Fruit fly (Drosophila melanogaster) whole organism, embryonic: ENCODE results near the gene Mzt1.

Experiments used
- Atf-2 ChIP-seq: fragments of 200-800 bp; sonication (Bioruptor generic); optimal IDR thresholded peaks from 2 replicates; lab custom pipeline; 2016; ENCODE audit warnings: missing biosample characterization, missing genetic modification characterization
- Atf6 ChIP-seq: fragments of 200-800 bp; sonication (Bioruptor generic); IDR thresholded peaks from 2 replicates; pipeline ENCODE4 v1.3.6; 2022; ENCODE audit warnings: missing biosample characterization, missing genetic modification characterization
- B-H2 ChIP-seq: fragments of 200-800 bp; sonication (Bioruptor generic); optimal IDR thresholded peaks from 2 replicates; lab custom pipeline; 2018; ENCODE audit warnings: missing biosample characterization, mild to moderate bottlenecking, missing genetic modification characterization
- Bgb ChIP-seq: fragments of 200-800 bp; sonication (Bioruptor generic); IDR thresholded peaks from 2 replicates; pipeline ENCODE4 v1.3.6; 2022; ENCODE audit warnings: missing biosample characterization, missing genetic modification characterization; ENCODE audit not compliant: partially characterized antibody
- CG10543 ChIP-seq: fragments of 200-800 bp; sonication (Bioruptor generic); optimal IDR thresholded peaks from 3 replicates; lab custom pipeline; 2017; ENCODE audit warnings: missing biosample characterization, mild to moderate bottlenecking, missing genetic modification characterization, moderate library complexity
- CG11085 ChIP-seq: fragments of 200-800 bp; sonication (Bioruptor generic); IDR thresholded peaks from 2 replicates; pipeline ENCODE4 v1.3.6; 2022; ENCODE audit warnings: missing biosample characterization, missing genetic modification characterization
- CG11247 ChIP-seq: fragments of 200-800 bp; sonication (Bioruptor generic); IDR thresholded peaks from 2 replicates; pipeline ENCODE4 v1.3.6; 2022; ENCODE audit warnings: missing biosample characterization, missing genetic modification characterization
- CG11504 ChIP-seq: fragments of 200-800 bp; sonication (Bioruptor generic); optimal IDR thresholded peaks from 3 replicates; lab custom pipeline; 2019; ENCODE audit warnings: missing biosample characterization, mild to moderate bottlenecking, missing genetic modification characterization, moderate library complexity
- CG12219 ChIP-seq: fragments of 200-800 bp; sonication (Bioruptor generic); optimal IDR thresholded peaks from 3 replicates; lab custom pipeline; 2018; ENCODE audit warnings: missing biosample characterization, mild to moderate bottlenecking, missing genetic modification characterization
- CG13287 ChIP-seq: fragments of 200-800 bp; sonication (Bioruptor generic); IDR thresholded peaks from 2 replicates; pipeline ENCODE4 v1.3.6; 2022; ENCODE audit warnings: missing biosample characterization, missing genetic modification characterization; ENCODE audit not compliant: partially characterized antibody
- CG15269 ChIP-seq: fragments of 200-800 bp; sonication (Bioruptor generic); optimal IDR thresholded peaks from 2 replicates; lab custom pipeline; 2018; ENCODE audit warnings: missing biosample characterization, mild to moderate bottlenecking, missing genetic modification characterization, moderate library complexity
- CG1603 ChIP-seq: fragments of 200-800 bp; sonication (Bioruptor generic); optimal IDR thresholded peaks from 2 replicates; lab custom pipeline; 2019; ENCODE audit warnings: missing biosample characterization, mild to moderate bottlenecking, missing genetic modification characterization, moderate library complexity
- CG17568 ChIP-seq: fragments of 200-800 bp; sonication (Bioruptor generic); optimal IDR thresholded peaks from 2 replicates; lab custom pipeline; 2018; ENCODE audit warnings: missing biosample characterization, mild to moderate bottlenecking, missing genetic modification characterization, moderate library complexity
- CG31224 ChIP-seq: fragments of 200-800 bp; sonication (Bioruptor generic); IDR thresholded peaks from 2 replicates; pipeline ENCODE4 v1.3.6; 2022; ENCODE audit warnings: missing biosample characterization, missing genetic modification characterization
- CG7928 ChIP-seq: fragments of 200-800 bp; sonication (Bioruptor generic); optimal IDR thresholded peaks from 2 replicates; lab custom pipeline; 2017; ENCODE audit warnings: missing biosample characterization, mild to moderate bottlenecking, missing genetic modification characterization
- CG7987 ChIP-seq: fragments of 200-800 bp; sonication (Bioruptor generic); optimal IDR thresholded peaks from 2 replicates; lab custom pipeline; 2018; ENCODE audit warnings: missing biosample characterization, mild to moderate bottlenecking, missing genetic modification characterization, moderate library complexity
- CG9437 ChIP-seq: fragments of 200-800 bp; sonication (Bioruptor generic); optimal IDR thresholded peaks from 2 replicates; lab custom pipeline; 2018; ENCODE audit warnings: missing biosample characterization, mild to moderate bottlenecking, missing genetic modification characterization
- D19B ChIP-seq: fragments of 200-800 bp; sonication (Bioruptor generic); optimal IDR thresholded peaks from 2 replicates; lab custom pipeline; 2017; ENCODE audit warnings: missing biosample characterization, mild to moderate bottlenecking, missing genetic modification characterization
- Dbx ChIP-seq: fragments of 200-800 bp; sonication (Bioruptor generic); IDR thresholded peaks from 3 replicates; pipeline ENCODE4 v1.3.6; 2022; ENCODE audit warnings: missing biosample characterization, missing genetic modification characterization
- Ets65A ChIP-seq: fragments of 200-800 bp; sonication (Bioruptor generic); peaks from one replicate; lab custom pipeline; 2016; ENCODE audit warnings: missing biosample characterization, missing genetic modification characterization
- Fer1 ChIP-seq: fragments of 200-800 bp; sonication (Bioruptor generic); optimal IDR thresholded peaks from 2 replicates; lab custom pipeline; 2017; ENCODE audit warnings: missing biosample characterization, mild to moderate bottlenecking, missing genetic modification characterization
- GATAe ChIP-seq: fragments of 200-800 bp; sonication (Bioruptor generic); conservative IDR thresholded peaks from 2 replicates; pipeline ENCODE4 v1.3.6; 2022; ENCODE audit warnings: missing biosample characterization, missing genetic modification characterization
- HLHmδ ChIP-seq: fragments of 200-800 bp; sonication (Bioruptor generic); optimal IDR thresholded peaks from 2 replicates; lab custom pipeline; 2018; ENCODE audit warnings: missing biosample characterization, mild to moderate bottlenecking, missing genetic modification characterization, moderate library complexity
- Hmr ChIP-seq: fragments of 200-800 bp; sonication (Bioruptor generic); optimal IDR thresholded peaks from 3 replicates; lab custom pipeline; 2017; ENCODE audit warnings: mild to moderate bottlenecking, missing biosample characterization, missing genetic modification reagents, missing genetic modification characterization
- Kr ChIP-seq: fragments of 200-800 bp; sonication (Bioruptor generic); optimal IDR thresholded peaks from 2 replicates; lab custom pipeline; 2017; ENCODE audit warnings: missing biosample characterization, mild to moderate bottlenecking, missing genetic modification characterization
- Mad ChIP-seq: fragments of 200-800 bp; sonication (Bioruptor generic); optimal IDR thresholded peaks from 2 replicates; lab custom pipeline; 2016; ENCODE audit warnings: missing biosample characterization, missing genetic modification characterization
- Max ChIP-seq: fragments of 200-800 bp; sonication (Bioruptor generic); optimal IDR thresholded peaks from 2 replicates; lab custom pipeline; 2016; ENCODE audit warnings: missing biosample characterization, mild to moderate bottlenecking, missing genetic modification characterization
- Meics ChIP-seq: fragments of 200-800 bp; sonication (Bioruptor generic); optimal IDR thresholded peaks from 2 replicates; lab custom pipeline; 2017; ENCODE audit warnings: missing biosample characterization, mild to moderate bottlenecking, missing genetic modification characterization
- Mrtf ChIP-seq: fragments of 200-800 bp; sonication (Bioruptor generic); IDR thresholded peaks from 3 replicates; pipeline ENCODE4 v1.3.6; 2022; ENCODE audit warnings: missing biosample characterization, missing genetic modification characterization
- NfI ChIP-seq: fragments of 200-800 bp; sonication (Bioruptor generic); optimal IDR thresholded peaks from 3 replicates; lab custom pipeline; 2018; ENCODE audit warnings: missing biosample characterization, mild to moderate bottlenecking, missing genetic modification characterization, moderate library complexity
- PHDP ChIP-seq: fragments of 200-800 bp; sonication (Bioruptor generic); optimal IDR thresholded peaks from 3 replicates; lab custom pipeline; 2018; ENCODE audit warnings: missing biosample characterization, mild to moderate bottlenecking, missing genetic modification characterization, moderate library complexity
- amos ChIP-seq: fragments of 200-800 bp; sonication (Bioruptor generic); IDR thresholded peaks from 2 replicates; pipeline ENCODE4 v1.3.6; 2022; ENCODE audit warnings: missing biosample characterization, missing genetic modification characterization; ENCODE audit not compliant: partially characterized antibody
- chm ChIP-seq: fragments of 200-800 bp; sonication (Bioruptor generic); IDR thresholded peaks from 2 replicates; pipeline ENCODE4 v1.3.6; 2022; ENCODE audit warnings: missing biosample characterization, missing genetic modification characterization
- dan ChIP-seq: fragments of 200-800 bp; sonication (Bioruptor generic); IDR thresholded peaks from 2 replicates; pipeline ENCODE4 v1.3.6; 2022; ENCODE audit warnings: missing biosample characterization, missing genetic modification characterization
- dmrt99B ChIP-seq: fragments of 200-800 bp; sonication (Bioruptor generic); optimal IDR thresholded peaks from 2 replicates; lab custom pipeline; 2018; ENCODE audit warnings: missing biosample characterization, mild to moderate bottlenecking, missing genetic modification characterization, moderate library complexity
- ewg ChIP-seq: fragments of 200-800 bp; sonication (Bioruptor generic); optimal IDR thresholded peaks from 3 replicates; lab custom pipeline; 2017; ENCODE audit warnings: mild to moderate bottlenecking, missing biosample characterization, missing genetic modification reagents, missing genetic modification characterization
- fd96Cb ChIP-seq: fragments of 200-800 bp; sonication (Bioruptor generic); optimal IDR thresholded peaks from 2 replicates; lab custom pipeline; 2018; ENCODE audit warnings: missing biosample characterization, mild to moderate bottlenecking, missing genetic modification characterization, moderate library complexity
- gcm ChIP-seq: fragments of 200-800 bp; sonication (Bioruptor generic); optimal IDR thresholded peaks from 2 replicates; lab custom pipeline; 2019; ENCODE audit warnings: missing biosample characterization, mild to moderate bottlenecking, missing genetic modification characterization, moderate library complexity
- gem ChIP-seq: fragments of 200-800 bp; sonication (Bioruptor generic); optimal IDR thresholded peaks from 2 replicates; lab custom pipeline; 2019; ENCODE audit warnings: missing biosample characterization, mild to moderate bottlenecking, missing genetic modification characterization, moderate library complexity
- gsb ChIP-seq: fragments of 200-800 bp; sonication (Bioruptor generic); IDR thresholded peaks from 2 replicates; pipeline ENCODE4 v1.3.6; 2022; ENCODE audit warnings: missing biosample characterization, missing genetic modification characterization
- lilli ChIP-seq: fragments of 200-800 bp; sonication (Bioruptor generic); optimal IDR thresholded peaks from 3 replicates; lab custom pipeline; 2016; ENCODE audit warnings: missing biosample characterization, missing genetic modification characterization
- mirr ChIP-seq: fragments of 200-800 bp; sonication (Bioruptor generic); optimal IDR thresholded peaks from 3 replicates; lab custom pipeline; 2018; ENCODE audit warnings: missing biosample characterization, mild to moderate bottlenecking, missing genetic modification characterization
- nom ChIP-seq: fragments of 200-800 bp; sonication (Bioruptor generic); optimal IDR thresholded peaks from 2 replicates; lab custom pipeline; 2017; ENCODE audit warnings: missing biosample characterization, missing genetic modification characterization, mild to moderate bottlenecking, moderate library complexity, missing genetic modification reagents
- pnt ChIP-seq: fragments of 200-800 bp; sonication (Bioruptor generic); optimal IDR thresholded peaks from 3 replicates; lab custom pipeline; 2016; ENCODE audit warnings: missing biosample characterization, missing genetic modification characterization
- sd ChIP-seq: fragments of 200-800 bp; sonication (Bioruptor generic); optimal IDR thresholded peaks from 3 replicates; lab custom pipeline; 2018; ENCODE audit warnings: missing biosample characterization, mild to moderate bottlenecking, missing genetic modification characterization, moderate library complexity
- seq ChIP-seq: fragments of 200-800 bp; sonication (Bioruptor generic); IDR thresholded peaks from 2 replicates; pipeline ENCODE4 v1.3.6; 2022; ENCODE audit warnings: missing biosample characterization, missing genetic modification characterization
- sisA ChIP-seq: fragments of 200-800 bp; sonication (Bioruptor generic); IDR thresholded peaks from 2 replicates; pipeline ENCODE4 v1.3.6; 2022; ENCODE audit warnings: missing biosample characterization, missing genetic modification characterization
- tll ChIP-seq, 2 experiments: fragments of 200-800 bp in 1 of 2; fragments of >200 bp in 1 of 2; sonication (Bioruptor generic) in 1 of 2; optimal IDR thresholded peaks; 2 replicates each; lab custom pipeline; 2017 to 2019; ENCODE audit warnings: missing biosample characterization in 2 of 2, missing genetic modification characterization in 2 of 2, mild to moderate bottlenecking in 1 of 2, moderate library complexity in 1 of 2
- tna ChIP-seq: fragments of 200-800 bp; sonication (Bioruptor generic); IDR thresholded peaks from 2 replicates; pipeline ENCODE4 v1.3.6; 2022; ENCODE audit warnings: missing biosample characterization, missing genetic modification characterization; ENCODE audit not compliant: partially characterized antibody
- vvl ChIP-seq: fragments of 200-800 bp; sonication (Bioruptor generic); IDR thresholded peaks from 2 replicates; pipeline ENCODE4 v1.3.6; 2022; ENCODE audit warnings: missing biosample characterization, missing genetic modification characterization

Gene Mzt1

DNA sequence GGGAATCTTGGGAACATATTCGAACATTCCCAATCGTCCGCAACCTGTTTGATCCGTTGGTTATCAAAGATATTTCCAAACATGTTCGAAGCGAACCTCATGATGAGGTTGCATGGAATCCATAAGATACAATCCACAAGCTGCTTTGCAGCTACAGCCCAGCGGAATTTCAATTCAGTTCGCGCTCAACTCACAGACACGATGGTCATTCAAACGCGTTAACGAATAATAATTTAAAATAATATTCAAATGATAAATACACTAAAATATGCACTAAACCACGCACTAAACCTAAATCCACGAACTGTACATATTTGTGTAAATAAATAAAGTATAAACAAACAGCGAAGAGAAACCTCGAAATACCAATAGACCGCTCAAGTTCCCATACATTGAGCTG is 1.2 kb upstream of the Mzt1 start:
- TF ChIP-seq dan (GFP tag; lab: Robert Waterston, UW) (no peak), sisA (GFP tag; lab: Robert Waterston, UW) (no peak), CG17568 (GFP tag; lab: Kevin White, UChicago) (peak; percentile 54), NfI (GFP tag; lab: Kevin White, UChicago) (no peak), CG11504 (tag; lab: Kevin White, UChicago) (peak; percentile 39), Bgb (peak; percentile 9; the same call in 1 of the 2 replicates), CG7987 (GFP tag; lab: Kevin White, UChicago) (no peak), CG11085 (no peak), lilli (GFP tag; lab: Kevin White, UChicago) (no peak), GATAe (GFP tag; lab: Robert Waterston, UW) (no peak), Mrtf (GFP tag; lab: Robert Waterston, UW) (no peak), Atf-2 (no peak), gem (tag; lab: Kevin White, UChicago) (peak; percentile 2), PHDP (tag; lab: Kevin White, UChicago) (peak; percentile 15), CG12219 (GFP tag; lab: Kevin White, UChicago) (no peak), CG1603 (tag; lab: Kevin White, UChicago) (no peak), Ets65A (no peak), gcm (GFP tag; lab: Kevin White, UChicago) (peak; percentile 30), CG15269 (tag; lab: Kevin White, UChicago) (peak; percentile 11), seq (GFP tag; lab: Robert Waterston, UW) (no peak), Fer1 (peak; percentile 22), HLHmδ (no peak), B-H2 (GFP tag; lab: Kevin White, UChicago) (no peak), ewg (GFP tag; lab: Kevin White, UChicago) (no peak), dmrt99B (tag; lab: Kevin White, UChicago) (peak; percentile 20), Mad (GFP tag; lab: Kevin White, UChicago) (no peak), mirr (GFP tag; lab: Kevin White, UChicago) (no peak), Max (GFP tag; lab: Kevin White, UChicago) (peak; percentile 16), CG10543 (GFP tag; lab: Kevin White, UChicago) (no peak), fd96Cb (tag; lab: Kevin White, UChicago) (no peak), Meics (GFP tag; lab: Kevin White, UChicago) (no peak), CG11247 (GFP tag; lab: Robert Waterston, UW) (no peak), sd (tag; lab: Kevin White, UChicago) (peak; percentile 89), Kr (GFP tag; lab: Kevin White, UChicago) (no peak), CG31224 (GFP tag; lab: Robert Waterston, UW) (no peak), CG13287 (peak; percentile 42; the same call in 1 of the 2 replicates), Dbx (no peak), amos (GFP tag; lab: Robert Waterston, UW) (no peak; the same call in 1 of the 2 replicates), D19B (GFP tag; lab: Kevin White, UChicago) (no peak), Atf6 (GFP tag; lab: Robert Waterston, UW) (peak; percentile 47; the same call in 1 of the 2 replicates), gsb (GFP tag; lab: Robert Waterston, UW) (no peak), CG9437 (GFP tag; lab: Kevin White, UChicago) (no peak), chm (GFP tag; lab: Robert Waterston, UW) (0 out of 2 replicates have a peak, but pooled peaks have one; percentile 47), pnt (no peak), nom (GFP tag; lab: Kevin White, UChicago) (peak; percentile 23), tll (GFP tag; optimal IDR thresholded peaks at IDR 0.05; lab: Kevin White, UChicago) (no peak), CG7928 (GFP tag; lab: Kevin White, UChicago) (no peak), vvl (GFP tag; lab: Robert Waterston, UW) (peak; percentile 54; the same call in 1 of the 2 replicates), Hmr (peak; percentile 8), tna (GFP tag; lab: Robert Waterston, UW) (no peak)
